Fruit fly (Drosophila melanogaster): ENCODE measurements around the gene CG31097.

CG31097 gene

DNA sequence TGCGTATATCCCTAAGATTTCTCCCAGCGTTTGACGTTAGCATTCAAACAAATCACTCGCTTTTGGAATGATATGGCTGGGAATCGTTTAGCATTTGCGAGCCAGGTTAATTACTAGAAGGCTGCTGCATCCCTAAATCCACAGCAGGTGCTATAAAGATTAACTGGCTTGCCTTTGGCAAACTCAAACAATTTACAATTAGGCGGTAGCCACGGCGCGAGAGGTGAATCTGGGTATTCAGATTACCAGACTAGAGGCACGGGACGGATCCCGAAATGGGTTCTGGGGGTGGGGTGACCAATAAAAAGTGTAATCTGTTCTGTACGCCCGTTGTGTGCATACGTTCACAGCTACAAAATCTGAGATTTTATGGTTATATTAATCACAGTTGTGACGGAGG lies 16.4 kb downstream of the CG31097 start, which contains the start of gene CG11892 (continued):
- no peak for TF ChIP-seq Bteb2 (GFP tag; optimal IDR thresholded peaks at IDR 0.05)
- TF ChIP-seq CG10543 (GFP tag; optimal IDR thresholded peaks at IDR 0.05) = peak; percentile 72
- no peak for TF ChIP-seq Doc3 (GFP tag; IDR thresholded peaks at IDR 0.05; ENCODE audit: partially characterized antibody)
- peak; percentile 49 for TF ChIP-seq wek (GFP tag; optimal IDR thresholded peaks at IDR 0.05)
- TF ChIP-seq Dref (GFP tag; IDR thresholded peaks at IDR 0.05) = no peak
- TF ChIP-seq unpg (GFP tag; optimal IDR thresholded peaks at IDR 0.05) = peak; percentile 51
- TF ChIP-seq HmgZ (tag; optimal IDR thresholded peaks at IDR 0.05) = peak; percentile 32
- no peak for TF ChIP-seq pfk (GFP tag; optimal IDR thresholded peaks at IDR 0.05)
- peak; percentile 20 for TF ChIP-seq bcd (GFP tag; optimal IDR thresholded peaks at IDR 0.05)
- TF ChIP-seq onecut (GFP tag; IDR thresholded peaks at IDR 0.05) = no peak; the same call in 1 of the 2 replicates
- peak; percentile 74 for TF ChIP-seq Fer1 (GFP tag; optimal IDR thresholded peaks at IDR 0.05)
- TF ChIP-seq corto (GFP tag; optimal IDR thresholded peaks at IDR 0.05) = no peak
- no peak for TF ChIP-seq z (GFP tag; IDR thresholded peaks at IDR 0.05)
- peak; percentile 49 for TF ChIP-seq CG17568 (GFP tag; optimal IDR thresholded peaks at IDR 0.05)
- TF ChIP-seq HLHmδ (GFP tag; optimal IDR thresholded peaks at IDR 0.05) = no peak
- no peak for TF ChIP-seq wdn (GFP tag; IDR thresholded peaks at IDR 0.05)
- peak; percentile 6 for TF ChIP-seq YL-1 (GFP tag; optimal IDR thresholded peaks at IDR 0.05)
- no peak for TF ChIP-seq ham (GFP tag; IDR thresholded peaks at IDR 0.05)
- peak; percentile 58 for TF ChIP-seq PHDP (tag; optimal IDR thresholded peaks at IDR 0.05)
- TF ChIP-seq CG18599 (GFP tag; optimal IDR thresholded peaks at IDR 0.05) = peak; percentile 75
- TF ChIP-seq ato (GFP tag; IDR thresholded peaks at IDR 0.05; ENCODE audit: partially characterized antibody) = no peak
- TF ChIP-seq nmo (GFP tag; optimal IDR thresholded peaks at IDR 0.05) = no peak
- TF ChIP-seq CG11723 (GFP tag; optimal IDR thresholded peaks at IDR 0.05) = peak; percentile 11
- no peak for TF ChIP-seq ttk (GFP tag; IDR thresholded peaks at IDR 0.05)
- TF ChIP-seq NC2α (GFP tag; optimal IDR thresholded peaks at IDR 0.05) = no peak
- TF ChIP-seq Meics (GFP tag; optimal IDR thresholded peaks at IDR 0.05) = peak; percentile 55
- TF ChIP-seq CG33213 (GFP tag; optimal IDR thresholded peaks at IDR 0.05) = no peak
- peak; percentile 27 for TF ChIP-seq dmrt99B (tag; optimal IDR thresholded peaks at IDR 0.05)
- TF ChIP-seq her (GFP tag; optimal IDR thresholded peaks at IDR 0.05) = peak; percentile 6
- no peak for TF ChIP-seq zfh2 (GFP tag; optimal IDR thresholded peaks at IDR 0.05)
- TF ChIP-seq CG12071 (GFP tag; optimal IDR thresholded peaks at IDR 0.05) = peak; percentile 81
- TF ChIP-seq CG6765 (GFP tag; optimal IDR thresholded peaks at IDR 0.05) = peak; percentile 30
- peak; percentile 65 for TF ChIP-seq CG2678 (tag; optimal IDR thresholded peaks at IDR 0.05)
- no peak for TF ChIP-seq fru (optimal IDR thresholded peaks at IDR 0.05)
- TF ChIP-seq CG10209 (GFP tag; optimal IDR thresholded peaks at IDR 0.05) = peak; percentile 26
- no peak for TF ChIP-seq row (GFP tag; IDR thresholded peaks at IDR 0.05)
- TF ChIP-seq CG13894 (tag; optimal IDR thresholded peaks at IDR 0.05) = peak; percentile 68

DNA sequence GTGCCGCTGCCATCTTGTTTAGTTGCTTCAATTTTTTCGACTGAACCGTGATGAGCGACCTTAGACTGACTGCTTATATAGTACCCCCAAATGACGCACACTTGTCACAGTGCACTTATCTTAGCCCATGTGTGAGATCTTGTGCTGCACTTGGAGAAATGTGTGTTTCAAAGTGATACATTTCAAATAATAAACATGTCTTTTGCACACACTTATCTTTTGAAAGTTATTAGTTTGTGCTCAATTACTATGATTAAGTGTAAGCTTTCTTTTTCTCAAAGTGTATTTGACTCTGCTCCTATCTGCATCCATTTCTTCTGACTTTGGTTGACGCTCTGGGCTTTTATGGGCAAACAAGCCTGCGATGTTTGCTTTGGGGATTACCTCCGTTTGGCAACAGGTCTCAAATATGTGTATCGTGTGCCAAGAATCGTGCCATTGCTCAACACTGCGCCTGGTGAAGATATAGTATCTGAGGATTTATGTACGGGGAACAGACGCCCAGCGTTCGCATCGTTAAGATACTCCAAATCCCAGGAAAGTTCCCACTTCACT lies 17.7 kb downstream of the CG31097 start, which contains the start of gene CG10514:
TSS of gene CG10514 (minus strand) at position 51 of the 555 bp plus-strand sequence.
- TF ChIP-seq ftz-f1 (GFP tag; optimal IDR thresholded peaks at IDR 0.05) = no peak
- TF ChIP-seq CG6272 (GFP tag; IDR thresholded peaks at IDR 0.05) = no peak
- TF ChIP-seq MTF-1 (GFP tag; optimal IDR thresholded peaks at IDR 0.05; ENCODE audit: borderline replicate concordance) = peak; percentile 60
- no peak for TF ChIP-seq CG17829 (tag; optimal IDR thresholded peaks at IDR 0.05)
- TF ChIP-seq ATbp (GFP tag; optimal IDR thresholded peaks at IDR 0.05) = peak; percentile 6
- no peak for TF ChIP-seq cwo (GFP tag; optimal IDR thresholded peaks at IDR 0.05)
- TF ChIP-seq CG18599 (GFP tag; optimal IDR thresholded peaks at IDR 0.05) = peak; percentile 25
- no peak for TF ChIP-seq Nf-YA (GFP tag; IDR thresholded peaks at IDR 0.05)
- peak; percentile 6 for TF ChIP-seq Asciz (GFP tag; optimal IDR thresholded peaks at IDR 0.05)
- TF ChIP-seq Med (GFP tag) = peak; percentile 51
- TF ChIP-seq Lpt (GFP tag; optimal IDR thresholded peaks at IDR 0.05) = no peak
- peak; percentile 24 for TF ChIP-seq lab (GFP tag; optimal IDR thresholded peaks at IDR 0.05)
